Worm (Caenorhabditis elegans) whole organism, L3 larva: ENCODE measurements around the gene Y105C5B.18.

ENCODE experiments used
- ZK546.5 ChIP-seq: sonication (generic microtip); optimal IDR thresholded peaks from 2 replicates; lab custom pipeline; 2017; ENCODE audit warnings: missing biosample characterization, missing genetic modification characterization
- egl-27 ChIP-seq: sonication (generic microtip); optimal IDR thresholded peaks from 4 replicates; lab custom pipeline; 2017; ENCODE audit warnings: missing biosample characterization, missing genetic modification reagents, missing genetic modification characterization
- elt-1 ChIP-seq: fragments of 150-350 bp; optimal IDR thresholded peaks from 2 replicates; lab custom pipeline; 2014; ENCODE audit warnings: missing biosample characterization, missing genetic modification characterization
- fos-1 ChIP-seq: fragments of 150-350 bp; optimal IDR thresholded peaks from 2 replicates; lab custom pipeline; 2014; ENCODE audit warnings: missing biosample characterization, missing genetic modification characterization
- lin-15B ChIP-seq: fragments of 150-350 bp; optimal IDR thresholded peaks from 2 replicates; lab custom pipeline; 2014; ENCODE audit warnings: missing biosample characterization, missing genetic modification characterization
- nfya-1 ChIP-seq: sonication (generic microtip); optimal IDR thresholded peaks from 2 replicates; lab custom pipeline; 2017; ENCODE audit warnings: missing genetic modification characterization, mild to moderate bottlenecking, missing compliant biosample characterization, antibody characterized with exemption, moderate library complexity; ENCODE audit not compliant: insufficient read depth
- nhr-11 ChIP-seq: fragments of 150-350 bp; optimal IDR thresholded peaks from 2 replicates; lab custom pipeline; 2014; ENCODE audit warnings: missing biosample characterization, missing genetic modification characterization
- nhr-12 ChIP-seq: fragments of 150-350 bp; optimal IDR thresholded peaks from 2 replicates; lab custom pipeline; 2014; ENCODE audit warnings: missing biosample characterization, missing genetic modification characterization
- skn-1 ChIP-seq: fragments of 150-350 bp; optimal IDR thresholded peaks from 2 replicates; lab custom pipeline; 2014; ENCODE audit warnings: missing biosample characterization, missing genetic modification characterization
- tbx-2 ChIP-seq: sonication (generic microtip); optimal IDR thresholded peaks from 2 replicates; lab custom pipeline; 2016; ENCODE audit warnings: mild to moderate bottlenecking, missing genetic modification characterization, missing compliant biosample characterization
- unc-62 ChIP-seq: fragments of 150-350 bp; sonication (generic microtip); optimal IDR thresholded peaks from 4 replicates; lab custom pipeline; 2014; ENCODE audit warnings: missing biosample characterization, missing genetic modification reagents, missing genetic modification characterization

DNA sequence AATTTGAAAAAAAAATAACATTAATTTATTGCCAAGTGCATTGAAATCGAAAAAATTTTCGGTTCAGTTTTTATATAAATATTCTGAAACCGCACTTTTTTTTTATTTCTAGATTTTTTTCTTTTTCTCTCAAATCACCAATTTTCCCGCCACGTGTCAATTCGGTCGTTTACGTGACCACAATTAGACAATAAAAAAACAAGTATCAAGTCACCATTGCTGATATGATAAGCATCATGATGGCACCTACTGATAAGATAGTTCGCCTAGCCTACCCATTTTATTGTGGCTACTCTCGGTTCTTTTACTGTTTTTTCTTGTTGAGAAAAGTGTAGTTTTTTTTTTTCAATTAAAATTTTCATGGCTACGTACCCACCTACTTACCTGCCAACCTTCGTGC lies 34.6 kb upstream of the Y105C5B.18 start:
- TF ChIP-seq nhr-11 (tag; lab: Kevin White, UChicago) (no peak), fos-1 (tag; lab: Kevin White, UChicago) (no peak), ZK546.5 (tag; lab: Kevin White, UChicago) (no peak), nfya-1 (tag; lab: Kevin White, UChicago) (no peak), tbx-2 (no peak), lin-15B (no peak), skn-1 (tag; lab: Kevin White, UChicago) (peak; percentile 15), nhr-12 (tag; lab: Kevin White, UChicago) (no peak), unc-62 (GFP tag; lab: Kevin White, UChicago) (no peak), elt-1 (no peak), egl-27 (no peak)
